Fruit fly (Drosophila melanogaster) whole organism, larva: ENCODE results near the gene CG46280.
A peak's percentile ranks its signal among the peaks of the same experiment; 100 is the strongest.

Source experiments
- noc ChIP-seq: fragments of 200-800 bp; sonication (Bioruptor generic); optimal IDR thresholded peaks from 3 replicates; lab custom pipeline; 2019; ENCODE audit warnings: missing biosample characterization, mild to moderate bottlenecking, missing genetic modification characterization, moderate library complexity

Gene CG46280

dm6 chr3R:13015402-13015801 lies 15.1 kb downstream of the CG46280 start:
- TF ChIP-seq noc (tag; lab: Kevin White, UChicago) = no peak

dm6 chr3R:13014168-13014881 lies 16.1 kb downstream of the CG46280 start:
- peak; percentile 31 for TF ChIP-seq noc (tag; lab: Kevin White, UChicago)

- TF ChIP-seq noc (tag; lab: Kevin White, UChicago) = no peak
These were observed 17.5 kb downstream of the CG46280 start for dm6 chr3R:13012990-13013389.

- peak; percentile 76 for TF ChIP-seq noc (tag; lab: Kevin White, UChicago)
These were observed 18.1 kb downstream of the CG46280 start for dm6 chr3R:13012351-13012750.

- TF ChIP-seq noc (tag; lab: Kevin White, UChicago) = no peak
These were observed 18.9 kb downstream of the CG46280 start, which contains the start of gene CtBP for dm6 chr3R:13011621-13011963. TSS of gene CtBP (plus strand) at chr3R:13011649.

dm6 chr3R:13010905-13011620 lies 19.4 kb downstream of the CG46280 start, which contains the start of gene CG8031:
TSS of gene CG8031 (minus strand) at chr3R:13011310.
- no peak for TF ChIP-seq noc (tag; lab: Kevin White, UChicago)

- TF ChIP-seq noc (tag; lab: Kevin White, UChicago) = no peak
These were observed 20.9 kb downstream of the CG46280 start, which contains the start of gene CG11656 for dm6 chr3R:13009595-13009994. TSS of gene CG11656 (plus strand) at chr3R:13009895.

dm6 chr3R:12998234-12998591 lies 32.2 kb downstream of the CG46280 start:
- no peak for TF ChIP-seq noc (tag; lab: Kevin White, UChicago)

dm6 chr3R:12997550-12998233 lies 32.8 kb downstream of the CG46280 start, which contains the start of the genes CG17327, CG44194 and CG7518:
TSS of gene CG17327 (minus strand) at chr3R:12997726.
TSS of gene CG44194 (minus strand) at chr3R:12997726.
TSS of gene CG7518 (plus strand) at chr3R:12998089.
- no peak for TF ChIP-seq noc (tag; lab: Kevin White, UChicago)

dm6 chr3R:12995522-12995921 lies 34.9 kb downstream of the CG46280 start, which contains the start of gene CG7488:
TSS of gene CG7488 (plus strand) at chr3R:12995620.
- TF ChIP-seq noc (tag; lab: Kevin White, UChicago) = no peak

dm6 chr3R:12995047-12995446 lies 35.4 kb downstream of the CG46280 start, which contains the start of gene yellow-f2:
TSS of gene yellow-f2 (minus strand) at chr3R:12995147.
- no peak for TF ChIP-seq noc (tag; lab: Kevin White, UChicago)

dm6 chr3R:12993018-12993417 lies 37.4 kb downstream of the CG46280 start, which contains the start of gene yellow-f:
TSS of gene yellow-f (minus strand) at chr3R:12993201.
- TF ChIP-seq noc (tag; lab: Kevin White, UChicago) = no peak

- TF ChIP-seq noc (tag; lab: Kevin White, UChicago) = no peak
These were observed 42.0 kb downstream of the CG46280 start, which contains the start of gene CG14383 for dm6 chr3R:12988411-12988810. TSS of gene CG14383 (minus strand) at chr3R:12988511.

- TF ChIP-seq noc (tag; lab: Kevin White, UChicago) = no peak
These were observed 44.5 kb downstream of the CG46280 start, which contains the start of gene CG31342 for dm6 chr3R:12985828-12986530. TSS of gene CG31342 (plus strand) at chr3R:12986041.
